Fruit fly (Drosophila melanogaster) whole organism, prepupa: ENCODE data around the gene CG31875.

Experiments used
- Blimp-1 ChIP-seq: fragments of 200-800 bp; sonication (Bioruptor generic); optimal IDR thresholded peaks from 3 replicates; lab custom pipeline; 2017; ENCODE audit warnings: missing biosample characterization, missing genetic modification characterization, mild to moderate bottlenecking, moderate library complexity, missing genetic modification reagents
- CG10669 ChIP-seq: fragments of 200-800 bp; sonication (Bioruptor generic); optimal IDR thresholded peaks from 3 replicates; lab custom pipeline; 2018; ENCODE audit warnings: missing biosample characterization, mild to moderate bottlenecking, missing genetic modification characterization, moderate library complexity
- CG11294 ChIP-seq: fragments of 200-800 bp; sonication (Bioruptor generic); IDR thresholded peaks from 2 replicates; pipeline ENCODE4 v1.3.6; 2022; ENCODE audit warnings: missing biosample characterization, missing genetic modification characterization
- CG11762 ChIP-seq: fragments of 200-800 bp; sonication (Bioruptor generic); optimal IDR thresholded peaks from 3 replicates; lab custom pipeline; 2016; ENCODE audit warnings: missing biosample characterization, missing genetic modification characterization; ENCODE audit not compliant: insufficient read depth
- CG11902 ChIP-seq: fragments of 200-800 bp; sonication (Bioruptor generic); optimal IDR thresholded peaks from 3 replicates; lab custom pipeline; 2016; ENCODE audit warnings: missing biosample characterization, missing genetic modification characterization
- CG1621 ChIP-seq: fragments of 200-800 bp; sonication (Bioruptor generic); optimal IDR thresholded peaks from 3 replicates; lab custom pipeline; 2018; ENCODE audit warnings: missing biosample characterization, mild to moderate bottlenecking, missing genetic modification characterization
- CG31627 ChIP-seq: fragments of 200-800 bp; sonication (Bioruptor generic); optimal IDR thresholded peaks from 3 replicates; lab custom pipeline; 2016; ENCODE audit warnings: missing biosample characterization, missing genetic modification characterization
- CG32006 ChIP-seq: fragments of 200-800 bp; sonication (Bioruptor generic); optimal IDR thresholded peaks from 3 replicates; lab custom pipeline; 2017; ENCODE audit warnings: missing biosample characterization, mild to moderate bottlenecking, missing genetic modification characterization
- CG34406 ChIP-seq: fragments of 200-800 bp; sonication (Bioruptor generic); optimal IDR thresholded peaks from 3 replicates; lab custom pipeline; 2016; ENCODE audit warnings: missing biosample characterization, missing genetic modification characterization
- CG3919 ChIP-seq: fragments of 200-800 bp; sonication (Bioruptor generic); optimal IDR thresholded peaks from 3 replicates; lab custom pipeline; 2016; ENCODE audit warnings: missing biosample characterization, missing genetic modification characterization
- CG4318 ChIP-seq: fragments of 200-800 bp; sonication (Bioruptor generic); optimal IDR thresholded peaks from 3 replicates; lab custom pipeline; 2017; ENCODE audit warnings: missing biosample characterization, mild to moderate bottlenecking, missing genetic modification characterization
- CG6163 ChIP-seq: fragments of 200-800 bp; sonication (Bioruptor generic); IDR thresholded peaks from 3 replicates; pipeline ENCODE4 v1.3.6; 2022; ENCODE audit warnings: missing biosample characterization, missing genetic modification characterization
- CG6276 ChIP-seq: fragments of 200-800 bp; sonication (Bioruptor generic); optimal IDR thresholded peaks from 2 replicates; lab custom pipeline; 2017; ENCODE audit warnings: missing biosample characterization, mild to moderate bottlenecking, missing genetic modification characterization
- CG6792 ChIP-seq: fragments of 200-800 bp; sonication (Bioruptor generic); optimal IDR thresholded peaks from 3 replicates; lab custom pipeline; 2016; ENCODE audit warnings: missing biosample characterization, missing genetic modification characterization
- CG6808 ChIP-seq: fragments of 200-800 bp; sonication (Bioruptor generic); optimal IDR thresholded peaks from 3 replicates; lab custom pipeline; 2017; ENCODE audit warnings: missing biosample characterization, missing genetic modification characterization, mild to moderate bottlenecking, moderate library complexity, missing genetic modification reagents
- CG6854 ChIP-seq: fragments of 200-800 bp; sonication (Bioruptor generic); optimal IDR thresholded peaks from 2 replicates; lab custom pipeline; 2017; ENCODE audit warnings: missing biosample characterization, mild to moderate bottlenecking, missing genetic modification characterization
- CG7368 ChIP-seq: fragments of 200-800 bp; sonication (Bioruptor generic); optimal IDR thresholded peaks from 3 replicates; lab custom pipeline; 2016; ENCODE audit warnings: missing biosample characterization, missing genetic modification characterization
- CG8319 ChIP-seq: fragments of 200-800 bp; sonication (Bioruptor generic); optimal IDR thresholded peaks from 3 replicates; lab custom pipeline; 2016; ENCODE audit warnings: missing biosample characterization, missing genetic modification characterization
- CG8632 ChIP-seq: fragments of 200-800 bp; sonication (Bioruptor generic); optimal IDR thresholded peaks from 3 replicates; lab custom pipeline; 2016; ENCODE audit warnings: missing biosample characterization, missing genetic modification characterization
- CG9139 ChIP-seq: fragments of 200-800 bp; sonication (Bioruptor generic); optimal IDR thresholded peaks from 3 replicates; lab custom pipeline; 2017; ENCODE audit warnings: missing biosample characterization, mild to moderate bottlenecking, missing genetic modification characterization
- Eip75B ChIP-seq: fragments of 200-800 bp; sonication (Bioruptor generic); optimal IDR thresholded peaks from 3 replicates; lab custom pipeline; 2016; ENCODE audit warnings: missing biosample characterization, missing genetic modification characterization
- Eip78C ChIP-seq: fragments of 200-800 bp; sonication (Bioruptor generic); peaks from one replicate; lab custom pipeline; 2016; ENCODE audit warnings: missing biosample characterization, missing genetic modification characterization
- Eip93F ChIP-seq: fragments of 200-800 bp; sonication (Bioruptor generic); optimal IDR thresholded peaks from 2 replicates; lab custom pipeline; 2016; ENCODE audit warnings: missing biosample characterization, mild to moderate bottlenecking, missing genetic modification characterization
- Ets96B ChIP-seq: fragments of 200-800 bp; optimal IDR thresholded peaks from 2 replicates; lab custom pipeline; 2019; ENCODE audit warnings: missing biosample characterization, mild to moderate bottlenecking, missing genetic modification characterization, moderate library complexity
- Gug ChIP-seq: fragments of 200-800 bp; sonication (Bioruptor generic); IDR thresholded peaks from 2 replicates; pipeline ENCODE4 v1.3.6; 2022; ENCODE audit warnings: missing biosample characterization, missing genetic modification characterization
- Hr38 ChIP-seq: sonication (Bioruptor generic); optimal IDR thresholded peaks from 2 replicates; lab custom pipeline; 2016; ENCODE audit warnings: missing biosample characterization, missing genetic modification characterization
- Hr4 ChIP-seq: fragments of 200-800 bp; sonication (Bioruptor generic); optimal IDR thresholded peaks from 3 replicates; lab custom pipeline; 2016; ENCODE audit warnings: missing biosample characterization, missing genetic modification characterization
- Lpt ChIP-seq: fragments of 200-800 bp; sonication (Bioruptor generic); optimal IDR thresholded peaks from 3 replicates; lab custom pipeline; 2016; ENCODE audit warnings: missing biosample characterization, missing genetic modification characterization
- Met ChIP-seq: fragments of 200-800 bp; sonication (Bioruptor generic); optimal IDR thresholded peaks from 3 replicates; lab custom pipeline; 2016; ENCODE audit warnings: missing biosample characterization, missing genetic modification characterization
- OdsH ChIP-seq: fragments of 200-800 bp; sonication (Bioruptor generic); optimal IDR thresholded peaks from 3 replicates; lab custom pipeline; 2016; ENCODE audit warnings: missing biosample characterization, missing genetic modification characterization
- Smox ChIP-seq: fragments of 200-800 bp; sonication (Bioruptor generic); optimal IDR thresholded peaks from 3 replicates; lab custom pipeline; 2016; ENCODE audit warnings: missing biosample characterization, missing genetic modification characterization
- Sox102F ChIP-seq: fragments of 200-800 bp; sonication (Bioruptor generic); optimal IDR thresholded peaks from 2 replicates; lab custom pipeline; 2016; ENCODE audit warnings: missing biosample characterization, mild to moderate bottlenecking, missing genetic modification characterization
- Sox14 ChIP-seq: fragments of 200-800 bp; sonication (Bioruptor generic); optimal IDR thresholded peaks from 3 replicates; lab custom pipeline; 2016; ENCODE audit warnings: missing biosample characterization, missing genetic modification characterization
- Sox15 ChIP-seq: fragments of 200-800 bp; sonication (Bioruptor generic); optimal IDR thresholded peaks from 3 replicates; lab custom pipeline; 2016; ENCODE audit warnings: missing biosample characterization, missing genetic modification characterization
- acj6 ChIP-seq: fragments of 200-800 bp; sonication (Bioruptor generic); optimal IDR thresholded peaks from 3 replicates; lab custom pipeline; 2016; ENCODE audit warnings: missing biosample characterization, missing genetic modification characterization
- cyc ChIP-seq: fragments of 200-800 bp; sonication (Bioruptor generic); optimal IDR thresholded peaks from 3 replicates; lab custom pipeline; 2016; ENCODE audit warnings: missing biosample characterization, missing genetic modification characterization
- dac ChIP-seq: fragments of 200-800 bp; sonication (Bioruptor generic); optimal IDR thresholded peaks from 2 replicates; lab custom pipeline; 2017; ENCODE audit warnings: missing biosample characterization, mild to moderate bottlenecking, missing genetic modification characterization
- dsx ChIP-seq: fragments of 200-800 bp; optimal IDR thresholded peaks from 3 replicates; lab custom pipeline; 2019; ENCODE audit warnings: missing biosample characterization, mild to moderate bottlenecking, missing genetic modification characterization, moderate library complexity; ENCODE audit not compliant: poor library complexity, severe bottlenecking
- fd85E ChIP-seq: fragments of 200-800 bp; sonication (Bioruptor generic); optimal IDR thresholded peaks from 3 replicates; lab custom pipeline; 2016; ENCODE audit warnings: missing biosample characterization, missing genetic modification characterization
- net ChIP-seq: fragments of 200-800 bp; sonication (Bioruptor generic); optimal IDR thresholded peaks from 3 replicates; lab custom pipeline; 2016; ENCODE audit warnings: missing biosample characterization, missing genetic modification characterization
- pdm3 ChIP-seq: fragments of 200-800 bp; sonication (Bioruptor generic); optimal IDR thresholded peaks from 3 replicates; lab custom pipeline; 2016; ENCODE audit warnings: missing biosample characterization, missing genetic modification characterization
- salr ChIP-seq, 2 experiments: fragments of 200-800 bp; sonication (Bioruptor generic); optimal IDR thresholded peaks; 3 replicates each; lab custom pipeline; 2016 to 2018; ENCODE audit warnings: missing biosample characterization in 2 of 2, missing genetic modification characterization in 2 of 2, mild to moderate bottlenecking in 1 of 2
- svp ChIP-seq: fragments of 200-800 bp; sonication (Bioruptor generic); peaks from one replicate; lab custom pipeline; 2016; ENCODE audit warnings: missing biosample characterization, missing genetic modification characterization
- topi ChIP-seq: fragments of 200-800 bp; sonication (Bioruptor generic); optimal IDR thresholded peaks from 3 replicates; lab custom pipeline; 2016; ENCODE audit warnings: missing biosample characterization, missing genetic modification characterization
- vri ChIP-seq: fragments of 200-800 bp; sonication (Bioruptor generic); optimal IDR thresholded peaks from 3 replicates; lab custom pipeline; 2016; ENCODE audit warnings: missing biosample characterization, mild to moderate bottlenecking, missing genetic modification characterization

CG31875 gene

dm6 chr2L:9986402-9987350, 15.9 kb downstream of the CG31875 start (continued):
- TF ChIP-seq CG6163 (GFP tag; lab: Robert Waterston, UW): peak; percentile 97
- peak; percentile 88 for TF ChIP-seq CG6854 (GFP tag; lab: Kevin White, UChicago)
- TF ChIP-seq CG6276 (GFP tag; lab: Kevin White, UChicago): peak; percentile 83
- TF ChIP-seq Lpt (GFP tag; lab: Kevin White, UChicago): peak; percentile 83
- TF ChIP-seq CG6792 (GFP tag; lab: Kevin White, UChicago): peak; percentile 90
- peak; percentile 95 for TF ChIP-seq Met (GFP tag; lab: Kevin White, UChicago)
- peak; percentile 91 for TF ChIP-seq CG7368 (GFP tag; lab: Kevin White, UChicago)
- TF ChIP-seq Smox (GFP tag; lab: Kevin White, UChicago): peak; percentile 89
- peak; percentile 66 to 90 for TF ChIP-seq salr (GFP tag; optimal IDR thresholded peaks at IDR 0.05; lab: Kevin White, UChicago)
- TF ChIP-seq CG11902: peak; percentile 90
- peak; percentile 93 for TF ChIP-seq CG1621 (tag; lab: Kevin White, UChicago)

- TF ChIP-seq CG11762 (GFP tag; lab: Kevin White, UChicago) (peak; percentile 87), CG6808 (GFP tag; lab: Kevin White, UChicago) (peak; percentile 90), acj6 (GFP tag; lab: Kevin White, UChicago) (peak; percentile 90), Sox14 (GFP tag; lab: Kevin White, UChicago) (peak; percentile 75), CG34406 (peak; percentile 92), Met (GFP tag; lab: Kevin White, UChicago) (peak; percentile 85), Sox102F (GFP tag; lab: Kevin White, UChicago) (peak; percentile 84), CG6792 (GFP tag; lab: Kevin White, UChicago) (peak; percentile 88), CG10669 (peak; percentile 90), dsx (peak; percentile 91), Gug (GFP tag; lab: Robert Waterston, UW) (peak; percentile 41; the same call in 1 of the 2 replicates), svp (GFP tag; lab: Kevin White, UChicago) (peak; percentile 90), vri (GFP tag; lab: Kevin White, UChicago) (peak; percentile 79), Blimp-1 (GFP tag; lab: Kevin White, UChicago) (peak; percentile 51), CG6854 (GFP tag; lab: Kevin White, UChicago) (peak; percentile 79), topi (GFP tag; lab: Kevin White, UChicago) (peak; percentile 82), CG8319 (GFP tag; lab: Kevin White, UChicago) (peak; percentile 75), Sox15 (GFP tag; lab: Kevin White, UChicago) (peak; percentile 67), CG8632 (GFP tag; lab: Kevin White, UChicago) (peak; percentile 90), CG31627 (GFP tag; lab: Kevin White, UChicago) (peak; percentile 59), Eip75B (GFP tag; lab: Kevin White, UChicago) (peak; percentile 81), Ets96B (tag; lab: Kevin White, UChicago) (peak; percentile 93), pdm3 (GFP tag; lab: Kevin White, UChicago) (peak; percentile 82), CG4318 (GFP tag; lab: Kevin White, UChicago) (peak; percentile 84), CG11294 (GFP tag; lab: Robert Waterston, UW) (peak; percentile 54; the same call in 1 of the 2 replicates), CG32006 (peak; percentile 92), CG3919 (GFP tag; lab: Kevin White, UChicago) (peak; percentile 93), fd85E (GFP tag; lab: Kevin White, UChicago) (peak; percentile 65), Lpt (GFP tag; lab: Kevin White, UChicago) (peak; percentile 85), dac (GFP tag; lab: Kevin White, UChicago) (peak; percentile 38), Hr4 (GFP tag; lab: Kevin White, UChicago) (peak; percentile 70), OdsH (GFP tag; lab: Kevin White, UChicago) (peak; percentile 91), Eip78C (peak; percentile 96), CG6276 (GFP tag; lab: Kevin White, UChicago) (peak; percentile 76), cyc (GFP tag; lab: Kevin White, UChicago) (peak; percentile 76), CG9139 (GFP tag; lab: Kevin White, UChicago) (peak; percentile 86), net (GFP tag; lab: Kevin White, UChicago) (peak; percentile 90), Eip93F (peak; percentile 60), salr (GFP tag; optimal IDR thresholded peaks at IDR 0.05; lab: Kevin White, UChicago) (peak; percentile 76 to 93), Hr38 (GFP tag; lab: Kevin White, UChicago) (no peak)
Observed at dm6 chr2L:9984078-9984772, 18.3 kb downstream of the CG31875 start, which contains the start of gene bib. Gene bib, plus strand, starts transcription at chr2L:9984645.
